Worm (Caenorhabditis elegans): ENCODE measurements around the gene F59F5.5.
A peak's percentile ranks its signal among the peaks of the same experiment; 100 is the strongest.

Gene F59F5.5

DNA sequence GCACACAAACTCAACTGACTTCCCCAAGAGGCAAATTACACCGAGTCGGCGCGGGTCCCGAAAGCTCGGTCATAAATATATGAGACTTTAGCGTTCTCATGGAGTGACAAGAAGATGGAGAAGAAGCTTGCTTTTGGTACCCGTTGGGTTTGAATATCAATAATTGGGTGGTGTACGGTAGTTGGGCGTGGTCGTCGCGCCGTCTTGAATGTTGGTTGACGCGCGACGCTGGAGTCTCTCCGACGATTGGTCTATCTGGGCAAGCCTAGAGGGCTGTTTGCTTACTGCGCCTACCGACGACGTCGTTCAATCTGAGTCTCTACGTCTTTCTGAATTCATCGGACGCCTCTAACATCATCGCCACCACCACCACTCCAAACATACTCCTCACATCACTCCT is 31.0 kb upstream of the F59F5.5 start:
- TF ChIP-seq nfya-1 (tag; optimal IDR thresholded peaks at IDR 0.05) (peak; percentile 59), ceh-2 (tag; optimal IDR thresholded peaks at IDR 0.05) (no peak)

DNA sequence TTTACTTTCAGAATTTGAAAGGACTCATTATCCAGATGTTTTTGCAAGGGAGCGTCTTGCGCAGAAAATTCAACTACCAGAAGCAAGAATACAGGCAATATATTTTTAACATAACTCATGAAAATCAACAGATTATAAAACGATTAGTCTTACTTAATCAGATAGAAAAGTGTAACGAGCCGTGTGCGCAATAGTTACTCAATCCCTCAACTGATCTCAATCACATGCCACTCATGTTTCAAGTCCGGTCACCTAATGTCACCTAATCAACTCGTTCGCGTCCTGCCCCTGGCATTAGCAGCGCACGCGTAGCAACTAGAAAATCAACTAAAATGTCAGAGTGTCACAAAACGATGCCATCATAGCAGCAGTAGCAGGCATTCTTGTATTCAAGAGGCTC is 29.3 kb upstream of the F59F5.5 start:
- TF ChIP-seq hlh-8 (tag; optimal IDR thresholded peaks at IDR 0.05), result no peak
- no peak for TF ChIP-seq lim-6 (tag; optimal IDR thresholded peaks at IDR 0.05)
- no peak for TF ChIP-seq hlh-6 (tag; optimal IDR thresholded peaks at IDR 0.05)
- TF ChIP-seq madf-2 (tag; optimal IDR thresholded peaks at IDR 0.05), result no peak
- TF ChIP-seq K09A11.1 (tag; optimal IDR thresholded peaks at IDR 0.05; ENCODE audit: insufficient read depth), result no peak
- TF ChIP-seq F13H6.1 (tag; optimal IDR thresholded peaks at IDR 0.05), result no peak
- no peak for TF ChIP-seq nfya-1 (tag; optimal IDR thresholded peaks at IDR 0.05)
- TF ChIP-seq ref-2 (tag; optimal IDR thresholded peaks at IDR 0.05), result no peak
- no peak for TF ChIP-seq gmeb-2 (tag; optimal IDR thresholded peaks at IDR 0.05)
- no peak for TF ChIP-seq elt-2 (tag; optimal IDR thresholded peaks at IDR 0.05)
- TF ChIP-seq ceh-6 (GFP tag; optimal IDR thresholded peaks at IDR 0.05), result no peak
- no peak for TF ChIP-seq ceh-30 (tag; optimal IDR thresholded peaks at IDR 0.05)
- TF ChIP-seq C08G9.2 (tag; optimal IDR thresholded peaks at IDR 0.05), result no peak
- no peak for TF ChIP-seq rnt-1 (tag; optimal IDR thresholded peaks at IDR 0.05)
- TF ChIP-seq pax-1 (tag; optimal IDR thresholded peaks at IDR 0.05), result no peak
- TF ChIP-seq ceh-34 (tag; optimal IDR thresholded peaks at IDR 0.05), result no peak
- TF ChIP-seq elt-4 (tag; optimal IDR thresholded peaks at IDR 0.05), result no peak
- TF ChIP-seq pha-2 (tag; optimal IDR thresholded peaks at IDR 0.05), result no peak

DNA sequence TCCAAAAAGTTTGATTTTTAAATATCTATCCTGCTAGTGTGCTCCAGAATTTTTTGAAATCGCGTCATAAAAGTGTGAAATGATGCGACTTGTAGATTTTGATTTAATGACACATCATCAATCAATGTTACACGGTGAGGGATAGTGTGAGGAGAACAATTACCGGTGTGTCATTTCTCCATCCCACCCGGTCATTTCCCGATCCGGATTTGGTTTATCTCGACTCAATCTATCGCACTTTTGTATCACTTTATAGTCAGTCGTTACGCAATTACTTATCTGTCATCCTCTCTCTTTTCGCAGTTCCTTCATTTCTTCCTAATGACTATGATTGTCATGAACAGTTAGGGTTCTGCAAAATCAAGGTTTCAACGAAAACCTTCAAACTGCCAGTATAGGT is 25.6 kb upstream of the F59F5.5 start:
- TF ChIP-seq zip-5 (tag; optimal IDR thresholded peaks at IDR 0.05) (no peak), ceh-22 (tag; optimal IDR thresholded peaks at IDR 0.05) (no peak), odd-2 (tag; optimal IDR thresholded peaks at IDR 0.05) (no peak), hlh-13 (GFP tag; optimal IDR thresholded peaks at IDR 0.05) (no peak), nhr-232 (tag; optimal IDR thresholded peaks at IDR 0.05) (no peak), tbx-7 (tag; optimal IDR thresholded peaks at IDR 0.05) (no peak), pros-1 (tag; optimal IDR thresholded peaks at IDR 0.05) (no peak), ceh-18 (tag; optimal IDR thresholded peaks at IDR 0.05) (no peak), hlh-8 (tag; optimal IDR thresholded peaks at IDR 0.05) (no peak), sox-2 (GFP tag; IDR thresholded peaks at IDR 0.05) (no peak), ceh-31 (tag; optimal IDR thresholded peaks at IDR 0.05) (no peak), pag-3 (tag; optimal IDR thresholded peaks at IDR 0.05; ENCODE audit: borderline replicate concordance) (no peak), pax-1 (tag; optimal IDR thresholded peaks at IDR 0.05) (no peak), npax-4 (tag; optimal IDR thresholded peaks at IDR 0.05) (no peak), ceh-48 (tag; optimal IDR thresholded peaks at IDR 0.05) (no peak)

DNA sequence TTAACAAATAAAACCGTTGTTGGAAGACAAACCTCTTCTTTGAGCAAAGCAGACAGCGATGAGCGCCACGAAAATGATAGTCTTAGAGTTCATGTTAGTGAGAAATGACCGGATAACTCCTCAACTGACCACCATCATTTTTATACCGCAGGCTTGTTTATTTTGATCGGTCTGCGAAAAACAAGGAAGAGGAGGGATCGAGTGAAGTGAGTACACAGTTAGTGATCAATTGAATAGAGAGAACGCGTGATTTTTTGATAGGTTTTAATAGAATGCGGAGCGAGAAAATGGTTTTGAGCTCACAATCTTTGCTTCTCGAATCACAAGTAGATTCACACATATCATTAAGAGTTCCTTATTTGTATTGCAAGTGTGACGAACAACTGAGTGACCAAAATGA is 24.5 kb upstream of the F59F5.5 start, which contains the start of gene F14F3.4:
F14F3.4 (minus strand) TSS at position 101 of the 400 bp plus-strand sequence.
- TF ChIP-seq pax-1 (tag; optimal IDR thresholded peaks at IDR 0.05) (no peak), npax-4 (tag; optimal IDR thresholded peaks at IDR 0.05) (no peak), che-1 (tag; optimal IDR thresholded peaks at IDR 0.05) (no peak), unc-42 (tag; optimal IDR thresholded peaks at IDR 0.05) (no peak), sdc-2 (tag; optimal IDR thresholded peaks at IDR 0.05) (no peak), fax-1 (tag; optimal IDR thresholded peaks at IDR 0.05) (no peak), hlh-6 (tag; optimal IDR thresholded peaks at IDR 0.05) (no peak), ceh-19 (GFP tag; optimal IDR thresholded peaks at IDR 0.05) (no peak), pag-3 (tag; optimal IDR thresholded peaks at IDR 0.05; ENCODE audit: borderline replicate concordance) (no peak), hlh-30 (tag; optimal IDR thresholded peaks at IDR 0.05; ENCODE audit: insufficient read depth) (no peak), ceh-45 (GFP tag; IDR thresholded peaks at IDR 0.05) (no peak), lim-6 (tag; optimal IDR thresholded peaks at IDR 0.05) (no peak), C08G9.2 (tag; optimal IDR thresholded peaks at IDR 0.05) (no peak), ceh-48 (tag; optimal IDR thresholded peaks at IDR 0.05) (no peak), pha-4 (tag; optimal IDR thresholded peaks at IDR 0.05) (no peak)

All from whole organism, late embryonic.